Worm (Caenorhabditis elegans) whole organism, L2 larva: ENCODE measurements around the gene F11A5.5.

Source experiments
- C34F6.9 ChIP-seq: fragments of 150-350 bp; optimal IDR thresholded peaks from 2 replicates; lab custom pipeline; 2014; ENCODE audit warnings: missing biosample characterization, missing genetic modification characterization
- ceh-16 ChIP-seq: fragments of 150-350 bp; optimal IDR thresholded peaks from 2 replicates; lab custom pipeline; 2014; ENCODE audit warnings: missing biosample characterization, missing genetic modification characterization
- egl-27 ChIP-seq: sonication (generic microtip); optimal IDR thresholded peaks from 3 replicates; lab custom pipeline; 2017; ENCODE audit warnings: missing biosample characterization, missing genetic modification reagents, missing genetic modification characterization
- elt-3 ChIP-seq: sonication (generic microtip); optimal IDR thresholded peaks from 2 replicates; lab custom pipeline; 2017; ENCODE audit warnings: missing biosample characterization, missing genetic modification characterization
- nhr-11 ChIP-seq: fragments of 150-350 bp; optimal IDR thresholded peaks from 2 replicates; lab custom pipeline; 2014; ENCODE audit warnings: missing biosample characterization, missing genetic modification characterization
- nhr-237 ChIP-seq: fragments of 150-350 bp; optimal IDR thresholded peaks from 2 replicates; lab custom pipeline; 2014; ENCODE audit warnings: missing biosample characterization, missing genetic modification characterization
- nhr-6 ChIP-seq: fragments of 150-350 bp; optimal IDR thresholded peaks from 2 replicates; lab custom pipeline; 2014; ENCODE audit warnings: missing biosample characterization, missing genetic modification characterization
- skn-1 ChIP-seq: sonication (generic microtip); optimal IDR thresholded peaks from 2 replicates; lab custom pipeline; 2017; ENCODE audit warnings: missing biosample characterization, missing genetic modification characterization
- unc-62 ChIP-seq: fragments of 150-350 bp; optimal IDR thresholded peaks from 2 replicates; lab custom pipeline; 2014; ENCODE audit warnings: missing biosample characterization, missing genetic modification reagents, missing genetic modification characterization

- TF ChIP-seq egl-27 (no peak), ceh-16 (no peak), unc-62 (GFP tag; lab: Kevin White, UChicago) (no peak), skn-1 (tag; lab: Kevin White, UChicago) (no peak), C34F6.9 (tag; lab: Kevin White, UChicago) (no peak), nhr-6 (tag; lab: Kevin White, UChicago) (no peak), nhr-237 (no peak), elt-3 (tag; lab: Kevin White, UChicago) (no peak), nhr-11 (tag; lab: Kevin White, UChicago) (no peak)
Observed at ce11 chrV:16210257-16211002, 12.3 kb downstream of the F11A5.5 start, which contains the start of gene F11A5.16.
